Worm (Caenorhabditis elegans): ENCODE measurements around the gene F47D12.3.

- TF ChIP-seq blmp-1 (tag; optimal IDR thresholded peaks at IDR 0.05) = no peak
- TF ChIP-seq ztf-4 (tag; optimal IDR thresholded peaks at IDR 0.05) = no peak
- TF ChIP-seq lin-14 (GFP tag; optimal IDR thresholded peaks at IDR 0.05) = peak; percentile 3
- no peak for TF ChIP-seq lin-35 (GFP tag; optimal IDR thresholded peaks at IDR 0.05)
- TF ChIP-seq aly-2 (tag; optimal IDR thresholded peaks at IDR 0.05) = no peak
- no peak for TF ChIP-seq ama-1 (optimal IDR thresholded peaks at IDR 0.05)
- no peak for TF ChIP-seq jun-1 (tag; optimal IDR thresholded peaks at IDR 0.05)
- TF ChIP-seq zag-1 (tag; optimal IDR thresholded peaks at IDR 0.05) = no peak
- no peak for TF ChIP-seq ceh-88 (GFP tag; IDR thresholded peaks at IDR 0.05)
- TF ChIP-seq ets-5 (GFP tag; IDR thresholded peaks at IDR 0.05) = no peak
Observed at ce11 chrIII:6315515-6315914, 17.3 kb downstream of the F47D12.3 start.

Data from whole organism, L1 larva.